Worm (Caenorhabditis elegans) whole organism, L1 larva: ENCODE results near the gene hmit-1.3.

Source experiments
- C04F5.9 ChIP-seq: sonication (generic microtip); optimal IDR thresholded peaks from 2 replicates; lab custom pipeline; 2016; ENCODE audit warnings: missing genetic modification characterization, missing compliant biosample characterization
- C16A3.4 ChIP-seq: fragments of 150-350 bp; optimal IDR thresholded peaks from 2 replicates; lab custom pipeline; 2014; ENCODE audit warnings: missing biosample characterization, missing genetic modification characterization
- Y116A8C.19 ChIP-seq: sonication (generic microtip); optimal IDR thresholded peaks from 2 replicates; lab custom pipeline; 2016; ENCODE audit warnings: missing compliant biosample characterization, missing genetic modification characterization, borderline replicate concordance
- aly-2 ChIP-seq: fragments of 150-350 bp; optimal IDR thresholded peaks from 2 replicates; lab custom pipeline; 2014; ENCODE audit warnings: missing biosample characterization, missing genetic modification characterization
- blmp-1 ChIP-seq: fragments of 150-350 bp; optimal IDR thresholded peaks from 2 replicates; lab custom pipeline; 2014; ENCODE audit warnings: missing biosample characterization, missing genetic modification characterization
- ceh-63 ChIP-seq: fragments of 200-800 bp; sonication (Bioruptor generic); optimal IDR thresholded peaks from 2 replicates; lab custom pipeline; 2018; ENCODE audit warnings: mild to moderate bottlenecking, missing genetic modification characterization, missing compliant biosample characterization
- ceh-82 ChIP-seq, 3 experiments: fragments of 150-350 bp in 1 of 3; sonication (generic microtip) in 2 of 3; optimal IDR thresholded peaks; 2 replicates each; lab custom pipeline; 2014 to 2017; ENCODE audit warnings: missing biosample characterization in 3 of 3, missing genetic modification characterization in 3 of 3
- ceh-88 ChIP-seq: fragments of 200-800 bp; sonication (Bioruptor generic); IDR thresholded peaks from 2 replicates; pipeline ENCODE4 v1.3.6; 2022; ENCODE audit warnings: missing genetic modification characterization, missing compliant biosample characterization
- ceh-90 ChIP-seq: sonication (generic microtip); optimal IDR thresholded peaks from 2 replicates; lab custom pipeline; 2016; ENCODE audit warnings: missing genetic modification characterization, missing compliant biosample characterization
- dpl-1 ChIP-seq, 3 experiments: fragments of 150-350 bp in 2 of 3; sonication (generic microtip) in 1 of 3; optimal IDR thresholded peaks; 2 replicates each; lab custom pipeline; 2014 to 2017; ENCODE audit warnings: missing biosample characterization in 3 of 3, missing genetic modification characterization in 3 of 3, missing genetic modification reagents in 3 of 3
- dsc-1 ChIP-seq: sonication (generic microtip); optimal IDR thresholded peaks from 2 replicates; lab custom pipeline; 2016; ENCODE audit warnings: mild to moderate bottlenecking, missing genetic modification characterization, missing compliant biosample characterization
- efl-1 ChIP-seq, 4 experiments: fragments of 150-350 bp; optimal IDR thresholded peaks in 3 of 4; peaks in 1 of 4; 1 replicate in 1 of 4; 2 replicates in 3 of 4; lab custom pipeline; 2014; ENCODE audit warnings: missing biosample characterization in 2 of 4, missing genetic modification characterization in 2 of 4, missing genetic modification reagents in 2 of 4
- efl-3 ChIP-seq: fragments of 200-800 bp; sonication (Bioruptor generic); optimal IDR thresholded peaks from 2 replicates; lab custom pipeline; 2018; ENCODE audit warnings: mild to moderate bottlenecking, missing genetic modification characterization, missing compliant biosample characterization
- elt-2 ChIP-seq: sonication (generic microtip); optimal IDR thresholded peaks from 2 replicates; lab custom pipeline; 2016; ENCODE audit warnings: missing genetic modification characterization, mild to moderate bottlenecking, inconsistent platforms, missing compliant biosample characterization, missing genetic modification reagents
- fkh-10 ChIP-seq: sonication (generic microtip); optimal IDR thresholded peaks from 2 replicates; lab custom pipeline; 2017; ENCODE audit warnings: missing biosample characterization, missing genetic modification reagents, missing genetic modification characterization
- grh-1 ChIP-seq: fragments of 200-800 bp; sonication (Bioruptor generic); IDR thresholded peaks from 2 replicates; pipeline ENCODE4 v1.3.6; 2022; ENCODE audit warnings: missing genetic modification reagents, missing genetic modification characterization, missing compliant biosample characterization
- hlh-4 ChIP-seq: sonication (generic microtip); optimal IDR thresholded peaks from 2 replicates; lab custom pipeline; 2016; ENCODE audit warnings: mild to moderate bottlenecking, missing genetic modification characterization, missing compliant biosample characterization
- isw-1 ChIP-seq: fragments of 200-800 bp; sonication (Bioruptor generic); IDR thresholded peaks from 2 replicates; pipeline ENCODE4 v1.3.6; 2022; ENCODE audit warnings: missing genetic modification characterization, missing compliant biosample characterization
- jun-1 ChIP-seq: fragments of 150-350 bp; optimal IDR thresholded peaks from 2 replicates; lab custom pipeline; 2014; ENCODE audit warnings: missing biosample characterization, missing genetic modification reagents, missing genetic modification characterization
- lin-35 ChIP-seq, 2 experiments: fragments of 150-350 bp; optimal IDR thresholded peaks; 2 replicates each; lab custom pipeline; 2014; ENCODE audit warnings: missing biosample characterization in 2 of 2, missing genetic modification characterization in 2 of 2, missing genetic modification reagents in 2 of 2
- mab-9 ChIP-seq: fragments of 200-800 bp; sonication (Bioruptor generic); IDR thresholded peaks from 2 replicates; pipeline ENCODE4 v1.3.6; 2022; ENCODE audit warnings: missing genetic modification reagents, missing genetic modification characterization, missing compliant biosample characterization
- mdl-1 ChIP-seq, 2 experiments: fragments of 150-350 bp; optimal IDR thresholded peaks; 2 replicates each; lab custom pipeline; 2014 to 2017; ENCODE audit warnings: missing biosample characterization in 2 of 2, missing genetic modification characterization in 2 of 2, inconsistent platforms in 1 of 2
- mef-2 ChIP-seq: fragments of 150-350 bp; optimal IDR thresholded peaks from 2 replicates; lab custom pipeline; 2014; ENCODE audit warnings: missing biosample characterization, missing genetic modification characterization
- nhr-11 ChIP-seq: fragments of 150-350 bp; optimal IDR thresholded peaks from 2 replicates; lab custom pipeline; 2014; ENCODE audit warnings: missing biosample characterization, missing genetic modification characterization
- nhr-12 ChIP-seq: sonication (generic microtip); optimal IDR thresholded peaks from 2 replicates; lab custom pipeline; 2017; ENCODE audit warnings: missing biosample characterization, missing genetic modification characterization
- nhr-19 ChIP-seq: fragments of 200-800 bp; sonication (Bioruptor generic); conservative IDR thresholded peaks from 2 replicates; pipeline ENCODE4 v1.3.6; 2022; ENCODE audit warnings: missing genetic modification characterization, missing compliant biosample characterization
- nhr-20 ChIP-seq: sonication (generic microtip); optimal IDR thresholded peaks from 2 replicates; lab custom pipeline; 2016; ENCODE audit warnings: mild to moderate bottlenecking, missing genetic modification characterization, missing compliant biosample characterization
- nhr-47 ChIP-seq: sonication (generic microtip); optimal IDR thresholded peaks from 2 replicates; lab custom pipeline; 2016; ENCODE audit warnings: mild to moderate bottlenecking, missing genetic modification characterization, moderate library complexity, missing compliant biosample characterization
- nhr-71 ChIP-seq: sonication (generic microtip); optimal IDR thresholded peaks from 2 replicates; lab custom pipeline; 2016; ENCODE audit warnings: mild to moderate bottlenecking, missing genetic modification characterization, moderate library complexity, missing compliant biosample characterization
- nhr-77 ChIP-seq: fragments of 150-350 bp; optimal IDR thresholded peaks from 2 replicates; lab custom pipeline; 2014; ENCODE audit warnings: missing biosample characterization, missing genetic modification characterization
- nhr-84 ChIP-seq: sonication (generic microtip); optimal IDR thresholded peaks from 2 replicates; lab custom pipeline; 2017; ENCODE audit warnings: missing biosample characterization, missing genetic modification characterization
- nhr-85 ChIP-seq: sonication (generic microtip); peaks from one replicate; lab custom pipeline; 2016; ENCODE audit warnings: missing genetic modification characterization, inconsistent platforms, missing compliant biosample characterization
- pag-3 ChIP-seq: sonication (generic microtip); optimal IDR thresholded peaks from 2 replicates; lab custom pipeline; 2017; ENCODE audit warnings: missing genetic modification characterization, mild to moderate bottlenecking, missing compliant biosample characterization, antibody characterized with exemption, borderline replicate concordance; ENCODE audit not compliant: insufficient read depth
- pax-3 ChIP-seq: fragments of 200-800 bp; sonication (Bioruptor generic); optimal IDR thresholded peaks from 2 replicates; lab custom pipeline; 2018; ENCODE audit warnings: mild to moderate bottlenecking, missing genetic modification characterization, moderate library complexity, missing compliant biosample characterization
- skn-1 ChIP-seq: fragments of 150-350 bp; optimal IDR thresholded peaks from 2 replicates; lab custom pipeline; 2014; ENCODE audit warnings: missing biosample characterization, missing genetic modification characterization
- snu-23 ChIP-seq: sonication (generic microtip); optimal IDR thresholded peaks from 2 replicates; lab custom pipeline; 2016; ENCODE audit warnings: missing genetic modification characterization, missing compliant biosample characterization
- sptf-1 ChIP-seq: fragments of 150-350 bp; optimal IDR thresholded peaks from 2 replicates; lab custom pipeline; 2014; ENCODE audit warnings: missing biosample characterization, missing genetic modification characterization
- unc-30 ChIP-seq: sonication (generic microtip); optimal IDR thresholded peaks from 2 replicates; lab custom pipeline; 2017; ENCODE audit warnings: missing biosample characterization, missing genetic modification characterization
- unc-62 ChIP-seq: fragments of 150-350 bp; optimal IDR thresholded peaks from 2 replicates; lab custom pipeline; 2014; ENCODE audit warnings: missing biosample characterization, missing genetic modification reagents, missing genetic modification characterization
- vab-15 ChIP-seq: sonication (generic microtip); optimal IDR thresholded peaks from 2 replicates; lab custom pipeline; 2017; ENCODE audit warnings: missing genotype, mild to moderate bottlenecking, missing genetic modification characterization, missing compliant biosample characterization
- ztf-11 ChIP-seq, 2 experiments: sonication (generic microtip); optimal IDR thresholded peaks; 2 replicates each; lab custom pipeline; 2016 to 2017; ENCODE audit warnings: missing genetic modification characterization in 2 of 2, missing biosample characterization in 1 of 2, missing compliant biosample characterization in 1 of 2

hmit-1.3 gene

DNA sequence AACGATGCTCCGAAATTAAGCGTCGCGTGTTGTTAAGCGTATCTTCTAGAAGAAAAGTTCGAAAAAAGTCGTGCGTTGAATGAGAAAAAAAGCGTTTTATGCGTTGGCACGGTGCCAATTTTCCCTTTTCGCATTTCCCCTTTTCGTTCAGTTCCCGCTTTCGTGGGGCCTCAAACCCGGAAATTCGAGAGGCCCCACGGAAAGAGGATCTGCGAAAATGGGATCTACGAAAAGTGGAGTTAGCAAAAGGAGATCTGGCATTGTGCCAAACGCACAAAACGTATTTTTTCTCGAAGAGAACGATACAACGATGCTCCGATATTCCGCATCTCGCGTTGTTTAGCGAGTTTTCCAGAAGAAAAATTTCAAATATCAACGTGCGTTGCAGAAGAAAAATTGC, 19.6 kb downstream of the hmit-1.3 start (continued):
- no peak for TF ChIP-seq dpl-1 (GFP tag; optimal IDR thresholded peaks at IDR 0.05; lab: Kevin White, UChicago)
- TF ChIP-seq nhr-71 (tag; lab: Kevin White, UChicago), result peak; percentile 33
- TF ChIP-seq unc-62 (GFP tag; lab: Kevin White, UChicago), result no peak
- TF ChIP-seq ztf-11 (tag; optimal IDR thresholded peaks at IDR 0.05; lab: Kevin White, UChicago), result peak in 1 of 2 experiments; percentile 54
- no peak for TF ChIP-seq ceh-88 (GFP tag; lab: Robert Waterston, UW)
- peak; percentile 52 for TF ChIP-seq nhr-47 (tag; lab: Kevin White, UChicago)
- TF ChIP-seq nhr-12 (tag; lab: Kevin White, UChicago), result no peak
- no peak for TF ChIP-seq mab-9 (GFP tag; lab: Robert Waterston, UW)
- no peak for TF ChIP-seq hlh-4 (tag; lab: Kevin White, UChicago)
- no peak for TF ChIP-seq C16A3.4
- TF ChIP-seq blmp-1 (tag; lab: Kevin White, UChicago), result no peak
- no peak for TF ChIP-seq skn-1 (tag; lab: Kevin White, UChicago)
- peak; percentile 39 for TF ChIP-seq pax-3
- TF ChIP-seq jun-1 (tag; lab: Kevin White, UChicago), result no peak
- no peak for TF ChIP-seq grh-1
- no peak for TF ChIP-seq lin-35 (GFP tag; optimal IDR thresholded peaks at IDR 0.05; lab: Kevin White, UChicago)
- TF ChIP-seq nhr-20 (tag; lab: Kevin White, UChicago), result no peak
- no peak for TF ChIP-seq mdl-1 (tag; optimal IDR thresholded peaks at IDR 0.05; lab: Kevin White, UChicago)
- no peak for TF ChIP-seq dsc-1 (tag; lab: Kevin White, UChicago)
- TF ChIP-seq pag-3, result no peak
- TF ChIP-seq nhr-19 (GFP tag; lab: Robert Waterston, UW), result peak; percentile 40; the same call in 1 of the 2 replicates
- TF ChIP-seq efl-3, result no peak
- peak; percentile 20 for TF ChIP-seq ceh-63 (GFP tag; lab: Kevin White, UChicago)
- no peak for TF ChIP-seq ceh-90 (tag; lab: Kevin White, UChicago)
- TF ChIP-seq snu-23 (GFP tag; lab: Kevin White, UChicago), result no peak
- TF ChIP-seq ceh-82 (tag; optimal IDR thresholded peaks at IDR 0.05; lab: Kevin White, UChicago), result peak in 2 of 3 experiments; percentile 5 to 18
- no peak for TF ChIP-seq mef-2 (tag; lab: Kevin White, UChicago)
- peak; percentile 65 for TF ChIP-seq vab-15
- TF ChIP-seq unc-30, result no peak
- no peak for TF ChIP-seq nhr-77
- no peak for TF ChIP-seq nhr-85 (tag; lab: Kevin White, UChicago)
- no peak for TF ChIP-seq fkh-10 (GFP tag; lab: Kevin White, UChicago)
- peak; percentile 31 for TF ChIP-seq isw-1 (GFP tag; lab: Robert Waterston, UW)
- TF ChIP-seq sptf-1 (tag; lab: Kevin White, UChicago), result no peak
- TF ChIP-seq C04F5.9, result no peak
- no peak for TF ChIP-seq nhr-84 (tag; lab: Kevin White, UChicago)
- peak; percentile 22 to 80 for TF ChIP-seq efl-1 (optimal IDR thresholded peaks at IDR 0.05; lab: Kevin White, UChicago)
- TF ChIP-seq efl-1 (GFP tag; optimal IDR thresholded peaks at IDR 0.05 in 1 of 2; lab: Kevin White, UChicago), result peak; percentile 1 to 39
- TF ChIP-seq aly-2, result no peak
- no peak for TF ChIP-seq nhr-11 (tag; lab: Kevin White, UChicago)
- TF ChIP-seq Y116A8C.19 (tag; lab: Kevin White, UChicago), result no peak

- no peak for TF ChIP-seq elt-2
- TF ChIP-seq efl-1 (optimal IDR thresholded peaks at IDR 0.05; lab: Kevin White, UChicago), result no peak
- TF ChIP-seq efl-1 (GFP tag; optimal IDR thresholded peaks at IDR 0.05 in 1 of 2; lab: Kevin White, UChicago), result peak in 1 of 2 experiments; percentile 54
Observed at ce11 chrIII:3498957-3499356, 20.4 kb downstream of the hmit-1.3 start, which contains the start of gene M01F1.9. Gene M01F1.9 (minus strand): TSS chrIII:3499057.
